Worm (Caenorhabditis elegans) whole organism, L3 larva: ENCODE data around the gene R52.6.

Experiments
- ZK546.5 ChIP-seq: sonication (generic microtip); optimal IDR thresholded peaks from 2 replicates; lab custom pipeline; 2017; ENCODE audit warnings: missing biosample characterization, missing genetic modification characterization
- aly-2 ChIP-seq: fragments of 150-350 bp; optimal IDR thresholded peaks from 2 replicates; lab custom pipeline; 2014; ENCODE audit warnings: missing biosample characterization, missing genetic modification characterization
- ama-1 ChIP-seq: fragments of 150-350 bp; optimal IDR thresholded peaks from 2 replicates; lab custom pipeline; 2018
- ceh-28 ChIP-seq: fragments of 150-350 bp; optimal IDR thresholded peaks from 2 replicates; lab custom pipeline; 2014; ENCODE audit warnings: missing biosample characterization, missing genetic modification reagents, missing genetic modification characterization
- ceh-82 ChIP-seq: fragments of 150-350 bp; optimal IDR thresholded peaks from 2 replicates; lab custom pipeline; 2014; ENCODE audit warnings: missing biosample characterization, missing genetic modification characterization
- ceh-9 ChIP-seq: sonication (generic microtip); optimal IDR thresholded peaks from 2 replicates; lab custom pipeline; 2018; ENCODE audit warnings: missing biosample characterization, missing genetic modification characterization
- daf-12 ChIP-seq: fragments of 150-350 bp; optimal IDR thresholded peaks from 2 replicates; lab custom pipeline; 2014; ENCODE audit warnings: missing biosample characterization, missing genetic modification reagents, missing genetic modification characterization
- egl-27 ChIP-seq: sonication (generic microtip); optimal IDR thresholded peaks from 4 replicates; lab custom pipeline; 2017; ENCODE audit warnings: missing biosample characterization, missing genetic modification reagents, missing genetic modification characterization
- egl-5 ChIP-seq: fragments of 150-350 bp; optimal IDR thresholded peaks from 2 replicates; lab custom pipeline; 2017; ENCODE audit warnings: missing biosample characterization, missing genetic modification reagents, missing genetic modification characterization, inconsistent platforms
- elt-1 ChIP-seq: fragments of 150-350 bp; optimal IDR thresholded peaks from 2 replicates; lab custom pipeline; 2014; ENCODE audit warnings: missing biosample characterization, missing genetic modification characterization
- elt-2 ChIP-seq: sonication (generic microtip); optimal IDR thresholded peaks from 2 replicates; lab custom pipeline; 2016; ENCODE audit warnings: missing genetic modification reagents, mild to moderate bottlenecking, missing genetic modification characterization, missing compliant biosample characterization
- elt-3 ChIP-seq, 3 experiments: fragments of 150-350 bp in 1 of 3; sonication (generic microtip) in 2 of 3; optimal IDR thresholded peaks; 2 replicates in 2 of 3; 4 replicates in 1 of 3; lab custom pipeline; 2014 to 2017; ENCODE audit warnings: missing biosample characterization in 3 of 3, missing genetic modification characterization in 3 of 3
- eor-1 ChIP-seq, 2 experiments: fragments of 150-350 bp; optimal IDR thresholded peaks; 2 replicates each; lab custom pipeline; 2014 to 2018; ENCODE audit warnings: missing biosample characterization in 2 of 2, missing genetic modification characterization in 2 of 2
- fkh-10 ChIP-seq: sonication (generic microtip); optimal IDR thresholded peaks from 2 replicates; lab custom pipeline; 2017; ENCODE audit warnings: missing biosample characterization, missing genetic modification reagents, missing genetic modification characterization
- fos-1 ChIP-seq: fragments of 150-350 bp; optimal IDR thresholded peaks from 2 replicates; lab custom pipeline; 2014; ENCODE audit warnings: missing biosample characterization, missing genetic modification characterization
- hmg-11 ChIP-seq: sonication (generic microtip); optimal IDR thresholded peaks from 2 replicates; lab custom pipeline; 2016; ENCODE audit warnings: missing genetic modification characterization, missing compliant biosample characterization
- jun-1 ChIP-seq: fragments of 150-350 bp; optimal IDR thresholded peaks from 2 replicates; lab custom pipeline; 2014; ENCODE audit warnings: missing biosample characterization, missing genetic modification reagents, missing genetic modification characterization
- lin-15B ChIP-seq: fragments of 150-350 bp; optimal IDR thresholded peaks from 2 replicates; lab custom pipeline; 2014; ENCODE audit warnings: missing biosample characterization, missing genetic modification characterization
- lin-39 ChIP-seq: fragments of 150-350 bp; optimal IDR thresholded peaks from 2 replicates; lab custom pipeline; 2018; ENCODE audit warnings: missing biosample characterization, missing genetic modification reagents, missing genetic modification characterization
- mdl-1 ChIP-seq: fragments of 150-350 bp; optimal IDR thresholded peaks from 2 replicates; lab custom pipeline; 2014; ENCODE audit warnings: missing biosample characterization, missing genetic modification characterization
- mml-1 ChIP-seq: fragments of 150-350 bp; sonication (generic microtip); optimal IDR thresholded peaks from 3 replicates; lab custom pipeline; 2014; ENCODE audit warnings: missing biosample characterization, missing genetic modification characterization
- nhr-11 ChIP-seq: fragments of 150-350 bp; optimal IDR thresholded peaks from 2 replicates; lab custom pipeline; 2014; ENCODE audit warnings: missing biosample characterization, missing genetic modification characterization
- nhr-12 ChIP-seq: fragments of 150-350 bp; optimal IDR thresholded peaks from 2 replicates; lab custom pipeline; 2014; ENCODE audit warnings: missing biosample characterization, missing genetic modification characterization
- nhr-23 ChIP-seq: fragments of 150-350 bp; optimal IDR thresholded peaks from 2 replicates; lab custom pipeline; 2014; ENCODE audit warnings: missing biosample characterization, missing genetic modification reagents, missing genetic modification characterization
- nhr-25 ChIP-seq: sonication (generic microtip); optimal IDR thresholded peaks from 2 replicates; lab custom pipeline; 2017; ENCODE audit warnings: missing biosample characterization, missing genetic modification characterization
- nhr-28 ChIP-seq: fragments of 150-350 bp; optimal IDR thresholded peaks from 2 replicates; lab custom pipeline; 2014; ENCODE audit warnings: missing biosample characterization, missing genetic modification characterization
- nhr-43 ChIP-seq: sonication (generic microtip); optimal IDR thresholded peaks from 2 replicates; lab custom pipeline; 2016; ENCODE audit warnings: mild to moderate bottlenecking, missing genetic modification characterization, missing compliant biosample characterization; ENCODE audit not compliant: poor library complexity, severe bottlenecking
- nhr-67 ChIP-seq: fragments of 150-350 bp; optimal IDR thresholded peaks from 2 replicates; lab custom pipeline; 2014; ENCODE audit warnings: missing biosample characterization, missing genetic modification characterization
- nhr-76 ChIP-seq: fragments of 150-350 bp; sonication (generic microtip); optimal IDR thresholded peaks from 5 replicates; lab custom pipeline; 2014; ENCODE audit warnings: missing biosample characterization, missing genetic modification characterization
- pha-4 ChIP-seq: fragments of 150-350 bp; optimal IDR thresholded peaks from 2 replicates; lab custom pipeline; 2014; ENCODE audit warnings: missing biosample characterization, missing genetic modification reagents, missing genetic modification characterization
- skn-1 ChIP-seq: fragments of 150-350 bp; optimal IDR thresholded peaks from 2 replicates; lab custom pipeline; 2014; ENCODE audit warnings: missing biosample characterization, missing genetic modification characterization
- snpc-4 ChIP-seq: fragments of 150-350 bp; optimal IDR thresholded peaks from 2 replicates; lab custom pipeline; 2014; ENCODE audit warnings: missing biosample characterization, missing genetic modification characterization
- tbx-2 ChIP-seq: sonication (generic microtip); optimal IDR thresholded peaks from 2 replicates; lab custom pipeline; 2016; ENCODE audit warnings: mild to moderate bottlenecking, missing genetic modification characterization, missing compliant biosample characterization
- unc-39 ChIP-seq: sonication (generic microtip); optimal IDR thresholded peaks from 4 replicates; lab custom pipeline; 2017; ENCODE audit warnings: missing biosample characterization, missing genetic modification characterization
- ztf-4 ChIP-seq: fragments of 150-350 bp; optimal IDR thresholded peaks from 2 replicates; lab custom pipeline; 2014; ENCODE audit warnings: missing biosample characterization, missing genetic modification characterization

The R52.6 gene

DNA sequence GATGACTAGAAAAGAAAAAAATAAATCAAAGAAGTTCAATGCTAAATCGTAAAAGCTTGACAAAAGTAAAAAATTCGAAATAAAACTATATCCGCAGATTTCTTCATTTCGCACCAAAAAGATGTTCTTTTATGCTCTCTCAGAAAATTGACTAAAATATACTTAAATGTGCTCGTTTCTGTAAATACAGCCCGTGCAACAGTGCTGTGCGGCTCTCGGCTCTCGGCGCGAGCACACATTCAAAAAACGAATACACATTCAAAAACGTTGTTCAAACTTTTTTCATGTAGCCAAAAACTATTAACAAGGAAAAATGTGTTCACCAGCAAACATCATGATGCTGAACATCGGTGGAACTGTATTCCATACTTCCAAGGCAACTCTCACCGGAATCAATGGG, 28.0 kb upstream of the R52.6 start, which contains the start of gene C40A11.3:
Gene C40A11.3 (plus strand): TSS at position 301 of the 400 bp plus-strand sequence.
- TF ChIP-seq nhr-12 (no peak), eor-1 (tag; optimal IDR thresholded peaks at IDR 0.05; lab: Kevin White, UChicago) (no peak), snpc-4 (no peak), nhr-23 (tag; lab: Kevin White, UChicago) (no peak), ztf-4 (tag; lab: Kevin White, UChicago) (no peak), ama-1 (lab: Kevin White, UChicago) (no peak), egl-27 (tag; lab: Kevin White, UChicago) (no peak), elt-1 (tag; lab: Kevin White, UChicago) (no peak), unc-39 (tag; lab: Kevin White, UChicago) (no peak)

DNA sequence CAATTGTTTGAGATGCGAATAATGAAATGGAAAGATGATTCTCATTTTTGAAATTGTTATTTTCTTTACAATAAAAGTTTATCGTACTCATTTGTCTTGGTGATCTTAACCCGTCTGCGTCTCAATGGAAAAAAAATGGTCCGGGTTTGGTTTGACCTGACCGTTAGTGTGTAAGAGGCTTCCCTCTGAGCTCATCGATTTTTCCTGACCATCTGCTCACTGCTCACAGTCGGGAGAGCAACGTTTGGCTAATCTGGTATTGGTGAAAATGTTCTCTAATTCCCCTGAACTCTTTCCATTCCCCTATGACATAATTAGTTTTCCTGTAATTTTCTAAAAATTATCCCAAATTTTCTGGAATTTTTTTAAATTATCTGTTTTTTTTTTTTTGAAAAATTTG, 26.1 kb upstream of the R52.6 start:
- no peak for TF ChIP-seq elt-3 (tag; optimal IDR thresholded peaks at IDR 0.05; lab: Kevin White, UChicago)
- TF ChIP-seq mml-1 (tag; lab: Kevin White, UChicago): no peak
- no peak for TF ChIP-seq lin-39 (tag; lab: Kevin White, UChicago)
- TF ChIP-seq hmg-11 (tag; lab: Kevin White, UChicago): no peak
- TF ChIP-seq lin-15B (tag; lab: Kevin White, UChicago): no peak
- TF ChIP-seq nhr-28 (tag; lab: Kevin White, UChicago): no peak
- TF ChIP-seq nhr-25: no peak
- TF ChIP-seq pha-4 (tag; lab: Kevin White, UChicago): no peak
- TF ChIP-seq nhr-12: no peak
- no peak for TF ChIP-seq nhr-67 (tag; lab: Kevin White, UChicago)
- TF ChIP-seq ama-1 (lab: Kevin White, UChicago): no peak
- TF ChIP-seq ceh-9 (tag; lab: Kevin White, UChicago): no peak

DNA sequence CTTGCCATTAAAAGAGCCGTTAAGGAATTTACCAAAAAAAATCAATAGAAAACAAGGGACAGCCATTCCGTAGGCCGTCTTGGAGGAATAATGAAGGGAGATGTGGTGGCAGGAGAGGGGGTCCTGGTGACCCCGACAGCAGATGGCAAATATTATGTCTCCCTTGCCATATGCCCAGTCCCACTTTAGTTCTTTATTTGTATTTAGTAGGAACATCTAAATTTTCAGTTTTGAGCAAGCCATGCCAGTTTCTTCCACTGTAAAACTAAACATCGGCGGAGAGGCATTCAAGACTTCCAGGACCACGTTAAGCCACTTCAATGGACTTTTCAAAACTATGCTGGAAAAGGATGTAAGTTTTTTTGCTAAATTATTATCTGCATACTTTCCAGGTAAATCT, 24.4 kb upstream of the R52.6 start, which contains the start of gene C40A11.4:
Gene C40A11.4 (plus strand): TSS at position 188 of the 400 bp plus-strand sequence.
- TF ChIP-seq aly-2 (tag; lab: Kevin White, UChicago): no peak
- no peak for TF ChIP-seq tbx-2 (tag; lab: Kevin White, UChicago)
- TF ChIP-seq nhr-76: no peak
- no peak for TF ChIP-seq ZK546.5
- TF ChIP-seq, all 47 proteins: peak for 0

DNA sequence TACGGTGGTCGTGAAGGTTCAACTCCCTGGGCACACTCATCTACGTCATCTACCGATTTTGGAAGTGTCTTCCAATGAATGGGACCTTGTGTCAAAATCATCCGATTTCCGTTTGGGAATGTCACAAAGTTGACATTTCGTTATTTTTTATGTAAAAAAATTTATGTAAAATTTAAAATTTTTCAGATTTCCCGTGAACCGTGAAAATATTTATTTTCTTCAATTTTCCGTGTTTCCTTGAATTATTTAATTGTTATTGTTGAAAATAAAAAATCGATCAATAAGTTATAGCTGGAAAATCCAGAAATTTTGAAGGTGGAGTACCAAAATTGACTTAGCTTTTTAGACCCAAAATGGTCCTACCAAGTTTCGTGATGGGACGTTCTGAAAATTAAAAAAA, 22.8 kb upstream of the R52.6 start, which contains the start of gene hpo-7:
Gene hpo-7 (minus strand): TSS at position 101 of the 400 bp plus-strand sequence.
- no peak for TF ChIP-seq nhr-25
- no peak for TF ChIP-seq elt-2 (tag; lab: Kevin White, UChicago)
- TF ChIP-seq fos-1 (tag; lab: Kevin White, UChicago): no peak
- no peak for TF ChIP-seq mml-1 (tag; lab: Kevin White, UChicago)
- no peak for TF ChIP-seq nhr-23 (tag; lab: Kevin White, UChicago)
- no peak for TF ChIP-seq ceh-82 (tag; lab: Kevin White, UChicago)
- TF ChIP-seq pha-4 (tag; lab: Kevin White, UChicago): no peak
- no peak for TF ChIP-seq nhr-67 (tag; lab: Kevin White, UChicago)
- TF ChIP-seq jun-1 (tag; lab: Kevin White, UChicago): no peak
- no peak for TF ChIP-seq aly-2 (tag; lab: Kevin White, UChicago)
- no peak for TF ChIP-seq egl-27 (tag; lab: Kevin White, UChicago)
- TF ChIP-seq egl-5 (tag; lab: Kevin White, UChicago): no peak
- no peak for TF ChIP-seq ceh-28 (tag; lab: Kevin White, UChicago)
- TF ChIP-seq nhr-43 (tag; lab: Kevin White, UChicago): no peak
- no peak for TF ChIP-seq nhr-76
- no peak for TF ChIP-seq mdl-1
- no peak for TF ChIP-seq nhr-12
- no peak for TF ChIP-seq daf-12 (tag; lab: Kevin White, UChicago)

DNA sequence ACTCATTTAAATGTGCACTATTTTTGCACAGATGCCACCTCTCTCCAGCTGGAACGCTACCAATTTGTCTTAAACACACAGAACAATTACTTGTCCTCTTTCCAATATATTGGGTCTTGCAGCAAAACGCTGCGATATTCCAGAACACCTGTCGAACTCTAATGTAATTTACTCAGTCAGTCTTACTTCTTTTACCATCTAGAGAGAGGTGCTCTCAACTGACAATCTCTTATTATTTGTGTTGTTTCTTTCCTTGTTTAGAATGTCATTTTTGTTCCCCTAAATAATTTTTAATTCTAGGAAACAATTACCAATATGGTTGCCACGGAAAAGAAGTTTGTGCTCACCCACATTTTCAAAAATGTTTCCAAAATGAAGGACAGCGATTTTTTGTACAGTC, 17.9 kb upstream of the R52.6 start, which contains the start of gene sdz-28:
Gene sdz-28 (plus strand): TSS at position 301 of the 400 bp plus-strand sequence.
- TF ChIP-seq skn-1 (tag; lab: Kevin White, UChicago) (no peak), nhr-11 (no peak), elt-3 (tag; optimal IDR thresholded peaks at IDR 0.05; lab: Kevin White, UChicago) (no peak), ztf-4 (tag; lab: Kevin White, UChicago) (no peak), fkh-10 (GFP tag; lab: Kevin White, UChicago) (no peak), jun-1 (tag; lab: Kevin White, UChicago) (no peak)
